Fruit fly (Drosophila melanogaster) whole organism, larva: ENCODE results near the gene smg.

Source experiments
- noc ChIP-seq: fragments of 200-800 bp; sonication (Bioruptor generic); optimal IDR thresholded peaks from 3 replicates; lab custom pipeline; 2019; ENCODE audit warnings: missing biosample characterization, mild to moderate bottlenecking, missing genetic modification characterization, moderate library complexity

Gene smg

DNA sequence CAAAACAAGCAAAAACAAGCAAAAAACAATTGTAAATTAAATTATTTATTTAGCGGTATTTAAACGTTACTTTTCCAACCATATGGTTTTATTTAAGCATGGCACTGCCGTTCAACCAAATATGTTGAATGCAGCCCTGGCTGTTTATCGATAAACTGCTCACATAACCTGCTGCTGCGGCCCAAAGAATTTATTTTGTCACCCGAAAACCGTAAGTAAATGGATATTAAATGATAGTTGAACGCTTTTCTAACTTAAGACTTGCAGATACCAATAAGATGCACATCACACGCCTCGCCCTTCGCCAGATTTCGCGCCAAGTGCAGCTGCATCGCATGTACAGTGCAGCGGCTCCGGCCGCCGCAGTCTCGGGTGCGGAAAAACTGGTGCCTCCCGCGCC lies 41.1 kb downstream of the smg start, which contains the start of gene mRpL12:
Gene mRpL12 (plus strand): TSS at position 123 of the 400 bp plus-strand sequence.
- TF ChIP-seq noc (tag; lab: Kevin White, UChicago) = no peak

DNA sequence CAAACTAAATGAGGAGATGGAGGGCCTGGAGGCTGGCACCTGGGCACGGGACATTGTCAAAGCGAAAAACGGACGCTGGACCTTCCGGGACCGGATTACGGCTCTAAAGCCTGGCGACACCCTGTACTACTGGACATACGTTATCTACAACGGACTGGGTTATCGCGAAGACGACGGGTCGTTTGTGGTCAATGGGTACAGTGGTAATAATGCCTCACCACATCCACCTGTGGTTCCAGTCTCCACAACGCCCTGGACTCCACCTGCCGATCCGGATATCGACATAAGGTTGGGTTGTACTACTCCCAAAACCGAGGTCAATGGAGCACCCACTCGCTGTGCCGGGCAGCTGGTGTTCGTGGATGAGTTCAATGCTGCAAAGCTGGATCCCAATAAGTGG lies 42.6 kb downstream of the smg start:
- TF ChIP-seq noc (tag; lab: Kevin White, UChicago) = no peak

DNA sequence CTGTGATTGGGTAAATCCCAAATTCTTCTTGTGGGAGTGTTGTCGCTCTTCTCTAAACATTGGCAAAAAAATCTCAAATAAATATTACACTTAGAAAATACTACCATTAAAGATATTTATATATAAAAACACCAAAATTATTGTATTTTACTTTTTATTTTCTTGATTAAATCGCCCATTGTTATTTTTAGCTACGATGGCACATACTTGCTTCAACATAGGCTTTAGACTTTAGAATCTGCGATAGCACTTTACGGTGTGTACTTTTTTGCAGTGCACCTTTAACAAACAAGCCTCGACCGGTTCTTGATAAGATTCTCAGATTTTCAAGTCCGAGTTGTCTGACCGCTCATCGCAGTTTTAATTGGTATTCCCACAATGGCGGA lies 43.1 kb downstream of the smg start, which contains the start of gene GNBP3:
Gene GNBP3 (plus strand): TSS at position 374 of the 386 bp plus-strand sequence.
- TF ChIP-seq noc (tag; lab: Kevin White, UChicago) = peak; percentile 75

- no peak for TF ChIP-seq noc (tag; lab: Kevin White, UChicago)
These were observed 43.7 kb downstream of the smg start, which contains the start of the genes CG43783 and orb2 for dm6 chr3L:8953962-8954647. Gene CG43783, minus strand, starts transcription at chr3L:8954272. Gene orb2, minus strand, starts transcription at chr3L:8954463.

- peak; percentile 39 for TF ChIP-seq noc (tag; lab: Kevin White, UChicago)
These were observed 44.4 kb downstream of the smg start for dm6 chr3L:8953199-8953956.

DNA sequence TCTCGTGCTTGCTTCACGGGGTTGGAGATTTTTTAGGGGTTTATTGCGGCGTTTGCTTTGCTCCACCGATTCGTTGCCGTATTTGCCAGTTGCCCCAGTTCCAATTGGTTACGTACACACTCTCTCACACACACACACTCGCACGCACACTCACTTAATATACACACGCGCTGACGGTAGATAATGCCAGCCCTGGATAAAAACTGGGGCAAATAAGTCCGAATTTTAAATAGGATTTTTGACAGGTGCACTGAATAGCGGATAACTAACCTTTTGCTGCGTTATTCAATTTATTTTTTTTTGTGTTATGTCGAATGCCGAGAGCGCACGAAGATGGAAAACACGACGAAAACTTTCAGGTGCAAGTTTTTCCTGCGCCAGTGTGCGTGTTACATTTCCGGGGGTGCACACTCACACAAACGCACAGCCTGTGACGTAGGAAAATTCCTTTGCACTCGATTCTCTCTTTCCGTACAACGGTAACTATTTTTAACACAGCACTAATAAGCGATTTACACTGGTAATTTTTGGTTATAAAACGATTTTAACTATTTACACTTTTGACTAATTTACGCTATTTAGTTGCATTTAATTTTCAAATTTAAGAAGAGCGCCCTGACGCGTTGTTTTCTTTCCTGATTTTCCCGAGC lies 45.1 kb downstream of the smg start:
- TF ChIP-seq noc (tag; lab: Kevin White, UChicago) = no peak

DNA sequence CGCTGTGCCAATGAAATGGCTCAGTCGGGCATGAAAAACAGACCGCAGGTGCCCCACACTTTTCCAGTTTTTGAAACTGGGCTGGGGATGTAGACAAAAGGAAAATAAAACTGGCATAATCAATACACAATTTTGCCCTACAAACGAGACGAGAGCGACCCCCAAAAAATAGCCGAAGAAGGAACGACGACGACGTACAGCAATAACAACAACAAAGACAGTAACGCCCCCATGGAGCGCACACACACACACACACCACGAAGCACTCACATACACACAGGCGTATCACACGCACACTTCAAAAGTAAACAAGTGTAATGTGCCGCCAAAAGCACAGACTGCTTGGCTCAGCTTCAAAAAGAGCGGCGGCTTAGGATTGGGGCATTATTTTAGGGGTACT lies 46.3 kb downstream of the smg start:
- TF ChIP-seq noc (tag; lab: Kevin White, UChicago) = no peak

DNA sequence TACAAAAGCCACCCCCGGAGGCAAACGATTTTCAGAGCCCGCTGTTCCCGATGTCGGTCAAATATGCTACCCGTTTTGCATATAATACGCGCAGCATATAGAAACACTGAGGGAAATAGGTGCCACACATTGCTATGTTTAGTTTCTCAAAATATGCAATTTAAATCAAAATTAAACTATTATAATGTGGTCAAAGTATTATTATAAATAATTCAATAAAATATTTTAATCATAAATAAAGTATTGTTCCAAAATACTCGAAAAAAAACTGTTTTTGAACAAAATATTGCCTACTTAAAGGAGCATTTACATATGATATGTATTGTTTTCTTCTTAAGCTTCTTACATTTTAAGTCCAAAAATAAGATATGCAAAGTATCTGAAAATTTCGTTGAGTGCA lies 46.8 kb downstream of the smg start:
- no peak for TF ChIP-seq noc (tag; lab: Kevin White, UChicago)

- TF ChIP-seq noc (tag; lab: Kevin White, UChicago) = no peak
These were observed 48.0 kb downstream of the smg start for dm6 chr3L:8949823-8950222.

DNA sequence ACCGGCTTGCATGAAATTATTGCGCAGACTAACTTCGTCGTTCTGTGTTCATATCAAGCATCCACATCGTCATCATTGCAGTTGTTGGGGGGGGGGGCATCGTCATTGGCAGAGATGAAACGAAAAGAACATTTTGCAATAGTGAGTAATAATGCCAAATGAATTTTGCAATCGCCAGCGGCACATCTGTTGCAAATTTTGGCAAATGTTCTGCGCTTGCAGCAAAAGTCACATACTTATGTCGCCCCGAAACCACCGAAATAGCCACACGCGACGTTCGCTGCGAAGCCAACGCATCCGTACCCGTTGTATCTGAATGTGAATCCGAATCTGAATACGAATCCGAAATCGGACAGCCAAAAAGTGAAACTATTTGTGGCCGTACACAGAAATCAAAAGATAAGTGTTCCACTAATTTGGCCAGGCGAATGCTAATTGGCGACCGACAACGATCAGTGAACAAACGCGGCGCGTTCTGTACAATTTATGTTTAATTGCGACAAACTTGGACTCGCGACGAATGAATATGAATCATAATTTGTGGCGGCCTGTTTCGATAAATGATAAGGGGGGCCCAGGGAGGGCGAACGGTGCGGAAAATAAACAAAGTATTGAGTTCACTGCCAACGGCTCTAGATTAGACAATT lies 49.8 kb downstream of the smg start:
- no peak for TF ChIP-seq noc (tag; lab: Kevin White, UChicago)
